Worm (Caenorhabditis elegans): ENCODE measurements around the gene tsp-4.

ce11 chrIV:12520150-12520549 lies at the start of gene tsp-4:
- TF ChIP-seq dao-5 (tag; optimal IDR thresholded peaks at IDR 0.05) (no peak), W03F9.2 (tag; optimal IDR thresholded peaks at IDR 0.05) (no peak), him-1 (tag; optimal IDR thresholded peaks at IDR 0.05) (no peak)

Data from whole organism, L4/young adult.